Fruit fly (Drosophila melanogaster) whole organism, larva: ENCODE data around the gene CG1246.

Experiments used
- noc ChIP-seq: fragments of 200-800 bp; sonication (Bioruptor generic); optimal IDR thresholded peaks from 3 replicates; lab custom pipeline; 2019; ENCODE audit warnings: missing biosample characterization, mild to moderate bottlenecking, missing genetic modification characterization, moderate library complexity

Gene CG1246

dm6 chr3L:2647523-2648378, at the start of gene CG1246:
CG1246 (plus strand) TSS chr3L:2648048.
- peak; percentile 68 for TF ChIP-seq noc (tag; lab: Kevin White, UChicago)

- TF ChIP-seq noc (tag; lab: Kevin White, UChicago), result no peak
These were observed 48.6 kb upstream of the CG1246 start, which contains the start of the genes CG16985 and CG12182 for dm6 chr3L:2599214-2599730. CG16985 (plus strand) TSS chr3L:2599297. CG12182 (minus strand) TSS chr3L:2599579.

- TF ChIP-seq noc (tag; lab: Kevin White, UChicago), result no peak
These were observed 47.7 kb upstream of the CG1246 start, which contains the start of gene CG16986 for dm6 chr3L:2600144-2600543. CG16986 (plus strand) TSS chr3L:2600331.

- no peak for TF ChIP-seq noc (tag; lab: Kevin White, UChicago)
These were observed 39.0 kb upstream of the CG1246 start for dm6 chr3L:2608825-2609224.

dm6 chr3L:2614222-2614621, 33.6 kb upstream of the CG1246 start:
- no peak for TF ChIP-seq noc (tag; lab: Kevin White, UChicago)

- no peak for TF ChIP-seq noc (tag; lab: Kevin White, UChicago)
These were observed 17.9 kb upstream of the CG1246 start, which contains the start of gene Pxn for dm6 chr3L:2629964-2630363. Pxn (minus strand) TSS chr3L:2630064.

- no peak for TF ChIP-seq noc (tag; lab: Kevin White, UChicago)
These were observed 16.4 kb upstream of the CG1246 start, which contains the start of the genes CG42245 and MEP-1 for dm6 chr3L:2631406-2631805. CG42245 (plus strand) TSS chr3L:2631715. MEP-1 (plus strand) TSS chr3L:2631715.

dm6 chr3L:2632048-2632762, 15.6 kb upstream of the CG1246 start:
- TF ChIP-seq noc (tag; lab: Kevin White, UChicago), result no peak

- TF ChIP-seq noc (tag; lab: Kevin White, UChicago), result no peak
These were observed 15.1 kb upstream of the CG1246 start for dm6 chr3L:2632763-2633100.

dm6 chr3L:2634929-2635799, 12.7 kb upstream of the CG1246 start:
- TF ChIP-seq noc (tag; lab: Kevin White, UChicago), result peak; percentile 62

dm6 chr3L:2636023-2636968, 11.6 kb upstream of the CG1246 start:
- no peak for TF ChIP-seq noc (tag; lab: Kevin White, UChicago)

dm6 chr3L:2643324-2643723, 4.5 kb upstream of the CG1246 start, which contains the start of gene CG14949:
CG14949 (minus strand) TSS chr3L:2643424.
- no peak for TF ChIP-seq noc (tag; lab: Kevin White, UChicago)

- TF ChIP-seq noc (tag; lab: Kevin White, UChicago), result no peak
These were observed 2.8 kb upstream of the CG1246 start, which contains the start of gene CG1143 for dm6 chr3L:2645068-2645467. CG1143 (plus strand) TSS chr3L:2645368.

dm6 chr3L:2651800-2652199, 4.0 kb downstream of the CG1246 start, which contains the start of the genes ProRS-m, CG42304 and Snup:
ProRS-m (minus strand) TSS chr3L:2651850.
CG42304 (plus strand) TSS chr3L:2652088.
Snup (plus strand) TSS chr3L:2652088.
- no peak for TF ChIP-seq noc (tag; lab: Kevin White, UChicago)
